Worm (Caenorhabditis elegans) whole organism, mixed stage, embryonic: Measurements from ENCODE around the gene H03E18.2.

Experiments
- M03D4.4 ChIP-seq: sonication (generic microtip); optimal IDR thresholded peaks from 2 replicates; lab custom pipeline; 2017; ENCODE audit warnings: mild to moderate bottlenecking, missing genetic modification characterization, missing compliant biosample characterization
- bed-3 ChIP-seq: fragments of 200-800 bp; sonication (Bioruptor generic); optimal IDR thresholded peaks from 3 replicates; lab custom pipeline; 2018; ENCODE audit warnings: mild to moderate bottlenecking, missing genetic modification characterization, moderate library complexity, missing compliant biosample characterization
- blmp-1 ChIP-seq: fragments of 150-350 bp; optimal IDR thresholded peaks from 2 replicates; lab custom pipeline; 2014; ENCODE audit warnings: missing biosample characterization, missing genetic modification characterization
- ceh-39 ChIP-seq: fragments of 150-350 bp; optimal IDR thresholded peaks from 2 replicates; lab custom pipeline; 2014; ENCODE audit warnings: missing biosample characterization, missing genetic modification characterization
- ceh-43 ChIP-seq: fragments of 200-800 bp; sonication (Bioruptor generic); optimal IDR thresholded peaks from 2 replicates; lab custom pipeline; 2018; ENCODE audit warnings: mild to moderate bottlenecking, missing genetic modification characterization, moderate library complexity, missing compliant biosample characterization
- ces-1 ChIP-seq: fragments of 150-350 bp; optimal IDR thresholded peaks from 2 replicates; lab custom pipeline; 2014; ENCODE audit warnings: missing biosample characterization, missing genetic modification reagents, missing genetic modification characterization
- cnd-1 ChIP-seq: fragments of 200-800 bp; sonication (Bioruptor generic); optimal IDR thresholded peaks from 2 replicates; lab custom pipeline; 2018; ENCODE audit warnings: mild to moderate bottlenecking, missing genetic modification characterization, missing compliant biosample characterization
- drap-1 ChIP-seq: fragments of 200-800 bp; sonication (Bioruptor generic); optimal IDR thresholded peaks from 3 replicates; lab custom pipeline; 2018; ENCODE audit warnings: mild to moderate bottlenecking, missing genetic modification characterization, missing compliant biosample characterization
- elt-1 ChIP-seq: sonication (generic microtip); optimal IDR thresholded peaks from 2 replicates; lab custom pipeline; 2017; ENCODE audit warnings: missing genetic modification characterization, mild to moderate bottlenecking, missing compliant biosample characterization, antibody characterized with exemption, moderate library complexity, borderline replicate concordance; ENCODE audit not compliant: insufficient read depth
- elt-3 ChIP-seq: fragments of 150-350 bp; optimal IDR thresholded peaks from 2 replicates; lab custom pipeline; 2014; ENCODE audit warnings: missing biosample characterization, missing genetic modification characterization
- flh-1 ChIP-seq: fragments of 200-800 bp; sonication (Bioruptor generic); optimal IDR thresholded peaks from 2 replicates; lab custom pipeline; 2018; ENCODE audit warnings: mild to moderate bottlenecking, missing genetic modification characterization, moderate library complexity, missing compliant biosample characterization
- ham-2 ChIP-seq: fragments of 200-800 bp; sonication (Bioruptor generic); optimal IDR thresholded peaks from 2 replicates; lab custom pipeline; 2018; ENCODE audit warnings: mild to moderate bottlenecking, missing genetic modification characterization, missing compliant biosample characterization
- lin-13 ChIP-seq: fragments of 150-350 bp; optimal IDR thresholded peaks from 2 replicates; lab custom pipeline; 2014; ENCODE audit warnings: missing biosample characterization, missing genetic modification characterization
- lin-32 ChIP-seq: fragments of 200-800 bp; sonication (Bioruptor generic); optimal IDR thresholded peaks from 2 replicates; lab custom pipeline; 2018; ENCODE audit warnings: mild to moderate bottlenecking, missing genetic modification characterization, missing compliant biosample characterization
- lsy-2 ChIP-seq: fragments of 150-350 bp; optimal IDR thresholded peaks from 2 replicates; lab custom pipeline; 2014; ENCODE audit warnings: missing biosample characterization, missing genetic modification characterization
- mab-5 ChIP-seq: fragments of 150-350 bp; optimal IDR thresholded peaks from 2 replicates; lab custom pipeline; 2014; ENCODE audit warnings: missing biosample characterization, missing genetic modification characterization
- mep-1 ChIP-seq: fragments of 150-350 bp; optimal IDR thresholded peaks from 2 replicates; lab custom pipeline; 2017; ENCODE audit warnings: missing biosample characterization, missing genetic modification reagents, missing genetic modification characterization, inconsistent platforms
- mls-2 ChIP-seq: sonication (generic microtip); optimal IDR thresholded peaks from 2 replicates; lab custom pipeline; 2016; ENCODE audit warnings: mild to moderate bottlenecking, missing genetic modification characterization, moderate library complexity, missing compliant biosample characterization
- nhr-12 ChIP-seq: fragments of 150-350 bp; optimal IDR thresholded peaks from 2 replicates; lab custom pipeline; 2014; ENCODE audit warnings: missing biosample characterization, missing genetic modification characterization
- nhr-2 ChIP-seq: fragments of 150-350 bp; optimal IDR thresholded peaks from 2 replicates; lab custom pipeline; 2014; ENCODE audit warnings: missing biosample characterization, missing genetic modification characterization
- nhr-237 ChIP-seq: fragments of 150-350 bp; optimal IDR thresholded peaks from 2 replicates; lab custom pipeline; 2014; ENCODE audit warnings: missing biosample characterization, missing genetic modification characterization
- pha-4 ChIP-seq: fragments of 150-350 bp; optimal IDR thresholded peaks from 2 replicates; lab custom pipeline; 2018; ENCODE audit warnings: missing biosample characterization, missing genetic modification reagents, missing genetic modification characterization
- sem-2 ChIP-seq: fragments of 200-800 bp; sonication (Bioruptor generic); optimal IDR thresholded peaks from 2 replicates; lab custom pipeline; 2018; ENCODE audit warnings: mild to moderate bottlenecking, missing genetic modification characterization, missing compliant biosample characterization
- sptf-1 ChIP-seq: sonication (generic microtip); optimal IDR thresholded peaks from 2 replicates; lab custom pipeline; 2017; ENCODE audit warnings: mild to moderate bottlenecking, missing genetic modification characterization, moderate library complexity, missing compliant biosample characterization
- unc-120 ChIP-seq: sonication (generic microtip); optimal IDR thresholded peaks from 2 replicates; lab custom pipeline; 2017; ENCODE audit warnings: missing genetic modification characterization, missing compliant biosample characterization; ENCODE audit not compliant: poor library complexity, severe bottlenecking
- unc-39 ChIP-seq: fragments of 150-350 bp; optimal IDR thresholded peaks from 2 replicates; lab custom pipeline; 2014; ENCODE audit warnings: missing biosample characterization, missing genetic modification characterization
- unc-62 ChIP-seq: fragments of 150-350 bp; optimal IDR thresholded peaks from 2 replicates; lab custom pipeline; 2014; ENCODE audit warnings: missing biosample characterization, missing genetic modification reagents, missing genetic modification characterization

The H03E18.2 gene

ce11 chrX:8564451-8564795 lies 44.1 kb upstream of the H03E18.2 start:
- no peak for TF ChIP-seq nhr-2 (tag; lab: Kevin White, UChicago)
- TF ChIP-seq, all 35 proteins: peak for 0

- no peak for TF ChIP-seq mep-1 (tag; lab: Kevin White, UChicago)
- TF ChIP-seq ham-2, result peak; percentile 43
Observed at ce11 chrX:8563663-8564450, 43.6 kb upstream of the H03E18.2 start.

ce11 chrX:8562586-8562985 lies 42.3 kb upstream of the H03E18.2 start:
- TF ChIP-seq unc-39 (tag; lab: Kevin White, UChicago) (no peak), nhr-2 (tag; lab: Kevin White, UChicago) (no peak), ceh-43 (GFP tag; lab: Kevin White, UChicago) (no peak), cnd-1 (tag; lab: Kevin White, UChicago) (no peak), unc-62 (GFP tag; lab: Kevin White, UChicago) (no peak), unc-120 (tag; lab: Kevin White, UChicago) (no peak), ham-2 (no peak), lsy-2 (no peak), bed-3 (GFP tag; lab: Kevin White, UChicago) (no peak), nhr-237 (tag; lab: Kevin White, UChicago) (no peak), drap-1 (no peak), ceh-39 (tag; lab: Kevin White, UChicago) (no peak), nhr-12 (tag; lab: Kevin White, UChicago) (no peak), M03D4.4 (tag; lab: Kevin White, UChicago) (no peak), lin-13 (no peak), mab-5 (no peak), mls-2 (tag; lab: Kevin White, UChicago) (no peak)

ce11 chrX:8556614-8557196 lies 36.4 kb upstream of the H03E18.2 start, which contains the start of gene utx-1:
Gene utx-1, plus strand, starts transcription at chrX:8557146.
- TF ChIP-seq lin-13, result peak; percentile 36
- peak; percentile 56 for TF ChIP-seq nhr-2 (tag; lab: Kevin White, UChicago)
- TF ChIP-seq ceh-43 (GFP tag; lab: Kevin White, UChicago), result no peak
- no peak for TF ChIP-seq mab-5
- peak; percentile 24 for TF ChIP-seq sptf-1 (tag; lab: Kevin White, UChicago)
- peak; percentile 17 for TF ChIP-seq M03D4.4 (tag; lab: Kevin White, UChicago)
- TF ChIP-seq flh-1 (GFP tag; lab: Kevin White, UChicago), result no peak
- no peak for TF ChIP-seq elt-3 (tag; lab: Kevin White, UChicago)
- peak; percentile 54 for TF ChIP-seq ceh-39 (tag; lab: Kevin White, UChicago)
- TF ChIP-seq unc-39 (tag; lab: Kevin White, UChicago), result no peak
- no peak for TF ChIP-seq nhr-12 (tag; lab: Kevin White, UChicago)
- TF ChIP-seq pha-4 (tag; lab: Kevin White, UChicago), result peak; percentile 36
- TF ChIP-seq lin-32 (GFP tag; lab: Kevin White, UChicago), result peak; percentile 18
- TF ChIP-seq mep-1 (tag; lab: Kevin White, UChicago), result peak; percentile 43
- peak; percentile 77 for TF ChIP-seq unc-120 (tag; lab: Kevin White, UChicago)
- no peak for TF ChIP-seq sem-2
- peak; percentile 44 for TF ChIP-seq mls-2 (tag; lab: Kevin White, UChicago)
- peak; percentile 27 for TF ChIP-seq ces-1 (GFP tag; lab: Kevin White, UChicago)

ce11 chrX:8554029-8554428 lies 33.7 kb upstream of the H03E18.2 start:
- TF ChIP-seq elt-1 (tag; lab: Kevin White, UChicago), result peak; percentile 65
- no peak for TF ChIP-seq mls-2 (tag; lab: Kevin White, UChicago)
- peak; percentile 73 for TF ChIP-seq blmp-1
- TF ChIP-seq, all 35 proteins: peak for 2
